Fruit fly (Drosophila melanogaster): Measurements from ENCODE around the gene Gr64a.

The Gr64a gene

dm6 chr3L:4026506-4026868 is at the start of gene Gr64a:
Gr64a (plus strand) TSS chr3L:4026769.
- TF ChIP-seq CG17801 (GFP tag; optimal IDR thresholded peaks at IDR 0.05; ENCODE audit: partially characterized antibody): no peak

DNA sequence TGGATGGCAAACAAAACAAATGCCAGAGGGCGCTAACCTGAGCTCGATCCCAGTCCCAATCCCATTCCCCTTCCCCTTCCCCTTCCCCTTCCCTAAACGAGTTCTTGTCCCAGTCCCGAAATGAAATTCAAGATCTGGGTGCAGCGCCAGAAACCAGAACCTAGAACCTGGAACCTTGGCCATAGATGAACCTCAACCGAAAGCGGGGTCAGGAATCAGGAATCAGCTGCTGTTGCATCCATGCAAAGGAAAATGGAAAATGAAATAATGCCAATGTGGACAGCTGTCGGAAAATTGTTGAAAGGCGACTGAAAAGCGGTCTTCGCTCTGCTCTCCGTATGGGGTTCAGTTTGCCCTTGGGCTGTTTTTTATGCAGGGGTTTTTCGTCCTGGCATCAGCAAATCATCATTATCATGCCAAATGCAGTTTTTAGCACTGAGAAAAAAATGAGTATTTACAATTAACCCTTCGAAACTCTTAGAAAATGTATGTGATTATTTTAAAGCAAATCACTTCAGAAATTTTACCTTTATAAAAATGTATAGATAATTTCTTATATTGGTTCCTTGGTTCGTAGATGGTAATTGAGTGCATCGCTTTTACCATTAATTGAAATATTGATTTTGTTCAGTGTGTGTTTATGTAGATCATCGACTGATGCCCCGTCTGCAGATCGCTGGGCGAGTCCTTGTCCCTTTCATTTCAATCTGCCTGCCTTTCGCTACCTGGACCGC is 48.8 kb upstream of the Gr64a start:
- no peak for TF ChIP-seq CG17801 (GFP tag; optimal IDR thresholded peaks at IDR 0.05; ENCODE audit: partially characterized antibody)

dm6 chr3L:3978762-3979516 is 47.6 kb upstream of the Gr64a start:
- no peak for TF ChIP-seq CG17801 (GFP tag; optimal IDR thresholded peaks at IDR 0.05; ENCODE audit: partially characterized antibody)

DNA sequence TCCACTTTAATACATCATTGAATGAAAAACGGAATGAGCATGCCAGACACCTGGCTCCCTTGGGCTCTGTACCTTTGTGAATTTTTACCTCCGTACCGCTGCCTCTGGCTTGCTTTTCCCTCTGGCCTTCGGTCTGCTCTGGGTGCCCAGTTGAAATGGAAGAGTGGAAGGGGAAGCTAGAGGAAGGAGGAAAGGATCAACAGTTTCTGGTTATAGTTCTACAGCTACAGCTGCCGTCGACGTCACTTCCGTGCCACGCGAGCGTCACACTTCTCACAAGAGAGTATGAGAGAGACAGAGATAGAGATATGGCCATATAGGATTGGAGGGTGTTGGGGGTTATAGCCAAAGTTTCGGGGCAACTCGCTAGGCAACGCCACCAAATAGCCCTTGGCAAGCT is 46.5 kb upstream of the Gr64a start:
- TF ChIP-seq CG17801 (GFP tag; optimal IDR thresholded peaks at IDR 0.05; ENCODE audit: partially characterized antibody): no peak

DNA sequence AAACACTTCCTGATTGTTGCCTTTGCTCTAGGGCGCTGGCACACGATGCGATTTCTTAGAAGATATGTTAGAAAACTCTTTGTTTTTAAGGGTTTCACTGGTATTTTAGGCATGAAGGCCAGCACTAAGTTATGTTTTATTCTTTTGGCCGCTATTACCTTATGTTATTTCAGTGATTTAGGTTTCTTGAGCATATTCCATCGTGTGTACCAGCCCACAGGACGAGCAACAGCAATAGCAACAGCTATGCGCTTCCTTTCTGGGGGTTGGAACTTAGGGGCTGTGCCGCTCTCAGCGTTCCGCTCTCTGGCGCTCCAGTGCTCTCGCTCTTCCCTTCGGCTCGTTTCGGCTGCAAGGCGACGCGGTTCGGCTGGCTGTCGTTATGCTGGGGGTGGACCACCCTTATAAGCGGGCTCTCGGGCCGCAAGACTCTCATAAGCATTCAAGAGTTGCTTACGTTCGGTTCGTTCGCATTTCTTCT is 43.1 kb upstream of the Gr64a start, which contains the start of gene scrt:
TSS of gene scrt (plus strand) at position 431 of the 481 bp plus-strand sequence.
- TF ChIP-seq CG17801 (GFP tag; optimal IDR thresholded peaks at IDR 0.05; ENCODE audit: partially characterized antibody): no peak

dm6 chr3L:3995554-3995953 is 31.0 kb upstream of the Gr64a start:
- TF ChIP-seq CG17801 (GFP tag; optimal IDR thresholded peaks at IDR 0.05; ENCODE audit: partially characterized antibody): no peak

DNA sequence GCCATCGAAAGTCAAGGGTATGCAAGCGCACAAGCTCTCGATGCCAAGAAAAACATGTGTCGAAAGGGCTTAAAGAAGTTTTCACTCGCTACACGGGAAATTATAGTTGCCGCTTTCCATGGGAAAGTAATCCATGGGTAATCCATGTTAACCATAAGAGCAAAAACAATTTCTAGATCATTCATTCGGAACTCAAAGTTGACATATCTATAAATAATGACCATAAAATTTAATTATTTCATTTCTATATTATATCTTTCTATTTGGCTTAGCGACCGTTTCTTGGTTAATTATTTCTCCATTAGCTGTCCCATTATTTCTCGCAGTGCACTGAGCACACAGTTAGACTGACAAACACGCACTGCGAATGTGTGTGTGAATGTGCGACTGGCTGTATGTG is 25.9 kb upstream of the Gr64a start:
- TF ChIP-seq CG17801 (GFP tag; optimal IDR thresholded peaks at IDR 0.05; ENCODE audit: partially characterized antibody): no peak

- TF ChIP-seq CG17801 (GFP tag; optimal IDR thresholded peaks at IDR 0.05; ENCODE audit: partially characterized antibody): no peak
Measured at dm6 chr3L:4001500-4001899, 25.1 kb upstream of the Gr64a start.

DNA sequence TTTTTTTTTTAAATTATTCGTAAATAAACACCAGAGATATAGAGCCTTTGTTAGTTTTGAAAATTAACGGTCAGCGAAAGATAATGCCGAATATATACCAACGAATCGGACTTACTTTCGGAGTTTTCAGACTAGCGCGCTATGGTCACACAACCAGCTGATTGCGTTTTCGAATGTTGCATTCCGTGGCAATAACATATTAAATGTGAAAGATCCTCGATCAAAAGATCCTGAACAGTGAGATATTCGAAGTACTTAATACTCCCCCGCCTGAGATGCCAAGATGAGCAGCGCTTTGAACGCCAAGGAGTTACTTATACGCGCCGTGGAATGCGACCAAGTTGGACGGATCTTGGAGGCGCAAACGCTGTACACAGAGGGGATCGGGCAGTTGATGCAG is 23.3 kb upstream of the Gr64a start, which contains the start of gene CG14985:
TSS of gene CG14985 (plus strand) at position 159 of the 400 bp plus-strand sequence.
- TF ChIP-seq CG17801 (GFP tag; optimal IDR thresholded peaks at IDR 0.05; ENCODE audit: partially characterized antibody): no peak

DNA sequence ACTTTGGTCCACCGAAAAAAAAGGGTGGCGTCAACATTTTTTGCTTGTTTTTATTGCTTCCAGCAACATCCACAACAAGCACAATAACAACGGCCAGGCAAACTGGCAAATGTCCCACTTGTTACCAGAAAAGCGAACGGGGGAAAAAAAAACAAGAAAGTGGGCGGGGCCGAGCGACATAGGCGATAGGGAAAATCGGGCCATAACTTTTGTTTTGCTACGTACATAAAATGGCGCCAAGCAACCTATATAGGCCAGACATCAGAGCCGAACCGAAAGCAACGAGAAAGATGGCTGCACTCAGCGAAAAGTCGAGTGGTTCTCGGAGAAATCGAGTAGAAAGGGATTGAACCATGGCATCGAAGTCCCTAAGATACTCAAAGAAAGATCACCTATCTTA is 19.3 kb upstream of the Gr64a start:
- TF ChIP-seq CG17801 (GFP tag; optimal IDR thresholded peaks at IDR 0.05; ENCODE audit: partially characterized antibody): no peak

- TF ChIP-seq CG17801 (GFP tag; optimal IDR thresholded peaks at IDR 0.05; ENCODE audit: partially characterized antibody): no peak
Measured at dm6 chr3L:4010122-4010521, 16.4 kb upstream of the Gr64a start.

- TF ChIP-seq CG17801 (GFP tag; optimal IDR thresholded peaks at IDR 0.05; ENCODE audit: partially characterized antibody): no peak
Measured at dm6 chr3L:4014349-4014748, 12.2 kb upstream of the Gr64a start.

- TF ChIP-seq CG17801 (GFP tag; optimal IDR thresholded peaks at IDR 0.05; ENCODE audit: partially characterized antibody): no peak
Measured at dm6 chr3L:4016754-4017153, 9.8 kb upstream of the Gr64a start.

DNA sequence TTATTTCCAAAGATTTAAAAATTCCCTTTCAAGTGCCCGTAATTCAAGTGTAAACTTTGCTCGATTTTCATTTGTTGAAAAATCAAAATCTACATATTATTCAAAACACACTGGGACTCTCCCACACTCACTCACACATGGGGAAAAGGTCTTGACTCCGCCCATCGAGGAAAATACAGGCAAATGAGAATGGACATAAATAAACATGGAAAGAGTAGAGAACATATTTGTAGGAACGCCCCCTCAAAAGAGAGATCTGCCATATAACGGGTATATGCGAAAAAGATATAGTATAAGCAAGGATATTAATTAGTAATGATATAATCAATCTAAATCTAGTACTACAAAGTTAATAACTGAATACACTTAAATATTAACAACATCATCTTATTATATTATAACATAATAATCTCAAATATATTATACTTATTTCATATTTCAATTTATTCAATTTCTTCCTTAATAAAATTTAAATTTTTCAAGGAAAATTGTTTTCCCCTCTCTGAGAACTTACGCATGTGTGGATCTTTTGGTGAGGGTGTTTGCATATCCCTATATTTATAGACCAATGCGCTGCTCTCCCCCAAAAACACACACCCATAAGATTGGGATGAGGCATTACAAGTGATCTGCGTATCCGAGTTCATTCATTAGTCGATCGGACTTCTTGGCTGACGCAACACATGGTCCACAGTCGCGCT is 8.2 kb upstream of the Gr64a start, which contains the start of gene FoxL1:
TSS of gene FoxL1 (plus strand) at position 651 of the 701 bp plus-strand sequence.
- no peak for TF ChIP-seq CG17801 (GFP tag; optimal IDR thresholded peaks at IDR 0.05; ENCODE audit: partially characterized antibody)

dm6 chr3L:4021260-4021831 is 5.2 kb upstream of the Gr64a start, which contains the start of gene Mul1:
Mul1 (plus strand) TSS chr3L:4021457.
- TF ChIP-seq CG17801 (GFP tag; optimal IDR thresholded peaks at IDR 0.05; ENCODE audit: partially characterized antibody): peak; percentile 50

Measured in ovary, adult (tissue).